Fruit fly (Drosophila melanogaster) whole organism, wandering third instar larva: ENCODE results near the gene Teh1.

Experiments
- Abd-B ChIP-seq: fragments of >200 bp; optimal IDR thresholded peaks from 2 replicates; lab custom pipeline; 2017; ENCODE audit warnings: missing biosample characterization, missing genetic modification characterization
- CG32264 ChIP-seq: fragments of 200-800 bp; sonication (Bioruptor generic); optimal IDR thresholded peaks from 2 replicates; lab custom pipeline; 2016; ENCODE audit warnings: missing biosample characterization, missing genetic modification characterization
- CG9705 ChIP-seq: fragments of 200-800 bp; sonication (Bioruptor generic); optimal IDR thresholded peaks from 2 replicates; lab custom pipeline; 2018; ENCODE audit warnings: missing biosample characterization, mild to moderate bottlenecking, missing genetic modification characterization
- CrebA ChIP-seq: fragments of 200-800 bp; sonication (Bioruptor generic); optimal IDR thresholded peaks from 2 replicates; lab custom pipeline; 2016; ENCODE audit warnings: missing biosample characterization, mild to moderate bottlenecking, missing genetic modification characterization, borderline replicate concordance
- HLH106 ChIP-seq: fragments of 200-800 bp; optimal IDR thresholded peaks from 3 replicates; lab custom pipeline; 2019; ENCODE audit warnings: missing biosample characterization, mild to moderate bottlenecking, missing genetic modification characterization, moderate library complexity
- Hr78 ChIP-seq: fragments of >200 bp; optimal IDR thresholded peaks from 2 replicates; lab custom pipeline; 2017; ENCODE audit warnings: missing biosample characterization, missing genetic modification characterization
- Hr83 ChIP-seq: fragments of 200-300 bp; sonication (Bioruptor generic); optimal IDR thresholded peaks from 2 replicates; lab custom pipeline; 2016; ENCODE audit warnings: missing biosample characterization, mild to moderate bottlenecking, missing genetic modification characterization, moderate library complexity; ENCODE audit not compliant: poor library complexity, severe bottlenecking
- Mio ChIP-seq: sonication (Bioruptor generic); optimal IDR thresholded peaks from 2 replicates; lab custom pipeline; 2016; ENCODE audit warnings: missing biosample characterization, missing genetic modification characterization
- Myc ChIP-seq: fragments of >200 bp; optimal IDR thresholded peaks from 2 replicates; lab custom pipeline; 2017
- Rel ChIP-seq, 2 experiments: fragments of 200-800 bp; sonication (Bioruptor generic) in 1 of 2; optimal IDR thresholded peaks; 2 replicates in 1 of 2; 3 replicates in 1 of 2; lab custom pipeline; 2016 to 2019; ENCODE audit warnings: mild to moderate bottlenecking in 2 of 2, missing biosample characterization in 2 of 2, missing genetic modification characterization in 2 of 2, moderate library complexity in 1 of 2
- Sp1 ChIP-seq: fragments of 200-800 bp; sonication (Bioruptor generic); optimal IDR thresholded peaks from 3 replicates; lab custom pipeline; 2019; ENCODE audit warnings: missing biosample characterization, mild to moderate bottlenecking, missing genetic modification characterization, moderate library complexity
- br ChIP-seq: fragments of 200-800 bp; sonication (Bioruptor generic); optimal IDR thresholded peaks from 2 replicates; lab custom pipeline; 2016; ENCODE audit warnings: missing biosample characterization, missing genetic modification characterization
- brk ChIP-seq: fragments of 200-800 bp; sonication (Bioruptor generic); optimal IDR thresholded peaks from 2 replicates; lab custom pipeline; 2016; ENCODE audit warnings: missing biosample characterization, mild to moderate bottlenecking, missing genetic modification characterization
- dmrt93B ChIP-seq: fragments of 200-800 bp; sonication (Bioruptor generic); optimal IDR thresholded peaks from 2 replicates; lab custom pipeline; 2018; ENCODE audit warnings: missing biosample characterization, mild to moderate bottlenecking, missing genetic modification characterization
- fru ChIP-seq: fragments of 200-800 bp; sonication (Bioruptor generic); optimal IDR thresholded peaks from 3 replicates; lab custom pipeline; 2016; ENCODE audit warnings: missing biosample characterization, mild to moderate bottlenecking, missing genetic modification characterization
- h ChIP-seq: fragments of 200-800 bp; sonication (Bioruptor generic); optimal IDR thresholded peaks from 3 replicates; lab custom pipeline; 2016; ENCODE audit warnings: missing biosample characterization, mild to moderate bottlenecking, missing genetic modification characterization
- lola ChIP-seq: fragments of >200 bp; optimal IDR thresholded peaks from 2 replicates; lab custom pipeline; 2017; ENCODE audit warnings: missing biosample characterization, missing genetic modification characterization
- pan ChIP-seq: fragments of >200 bp; optimal IDR thresholded peaks from 2 replicates; lab custom pipeline; 2017
- psq ChIP-seq: fragments of 200-800 bp; sonication (Bioruptor generic); optimal IDR thresholded peaks from 3 replicates; lab custom pipeline; 2017; ENCODE audit warnings: missing biosample characterization, mild to moderate bottlenecking, missing genetic modification characterization, moderate library complexity
- rgr ChIP-seq: fragments of 200-800 bp; sonication (Bioruptor generic); optimal IDR thresholded peaks from 3 replicates; lab custom pipeline; 2016; ENCODE audit warnings: missing biosample characterization, mild to moderate bottlenecking, missing genetic modification characterization
- sage ChIP-seq: fragments of 200-800 bp; sonication (Bioruptor generic); optimal IDR thresholded peaks from 2 replicates; lab custom pipeline; 2016; ENCODE audit warnings: missing biosample characterization, mild to moderate bottlenecking, missing genetic modification characterization
- sv ChIP-seq: fragments of 200-800 bp; sonication (Bioruptor generic); optimal IDR thresholded peaks from 3 replicates; lab custom pipeline; 2016; ENCODE audit warnings: missing biosample characterization, missing genetic modification characterization
- tai ChIP-seq: sonication (Bioruptor generic); optimal IDR thresholded peaks from 2 replicates; lab custom pipeline; 2016; ENCODE audit warnings: missing biosample characterization, missing genetic modification characterization
- woc ChIP-seq: sonication (Bioruptor generic); optimal IDR thresholded peaks from 2 replicates; lab custom pipeline; 2016; ENCODE audit warnings: missing biosample characterization, mild to moderate bottlenecking, missing genetic modification characterization

Gene Teh1

DNA sequence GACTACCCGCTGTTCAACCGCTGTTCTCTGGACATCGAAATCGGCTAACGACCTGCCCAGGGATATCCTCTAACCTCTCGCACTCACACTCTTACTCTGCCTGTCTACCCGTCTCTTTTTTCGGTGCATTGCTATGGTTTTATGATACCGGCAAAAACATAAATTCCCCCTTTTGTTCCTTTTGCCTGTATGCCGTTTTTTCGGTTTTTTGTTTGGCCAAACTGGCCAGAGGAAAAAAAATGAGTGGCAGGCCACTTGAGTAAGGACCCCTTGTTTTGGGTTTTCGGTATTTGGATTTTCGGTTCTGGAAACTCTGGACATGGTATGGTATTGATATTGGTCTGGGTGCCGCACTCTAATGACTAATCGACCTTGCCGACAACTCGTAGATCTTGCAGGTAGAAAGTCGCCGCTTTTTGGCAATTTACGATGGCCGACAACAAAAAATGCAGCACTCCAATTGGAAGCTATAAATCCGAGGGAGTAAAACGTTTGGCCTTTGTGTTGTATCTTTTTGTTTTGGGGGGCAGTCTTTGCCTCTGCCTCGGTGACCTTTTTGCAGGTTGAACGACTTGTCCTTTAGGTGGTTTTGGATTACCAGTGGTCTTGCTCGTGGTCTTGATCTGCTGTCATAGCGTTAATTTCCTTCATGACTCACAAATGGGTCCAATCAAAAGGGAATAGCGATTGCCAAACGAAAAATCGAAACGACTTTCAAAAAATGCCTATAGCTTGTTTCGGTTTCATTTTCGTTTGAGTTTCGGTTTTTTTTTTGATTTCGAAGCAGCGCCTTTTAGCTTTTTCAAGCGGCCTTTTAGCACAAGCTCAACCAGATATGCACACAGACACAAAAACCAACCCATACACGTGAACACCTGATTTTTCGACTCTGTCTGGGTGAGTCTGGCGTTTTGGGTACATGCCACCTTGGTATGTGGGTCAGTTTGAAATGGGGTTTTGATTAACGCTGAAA is 12.2 kb upstream of the Teh1 start:
- TF ChIP-seq psq (GFP tag; lab: Kevin White, UChicago) (peak; percentile 26), pan (lab: Kevin White, UChicago) (no peak), Rel (GFP tag; optimal IDR thresholded peaks at IDR 0.05; lab: Kevin White, UChicago) (no peak), Rel (tag; optimal IDR thresholded peaks at IDR 0.05; lab: Kevin White, UChicago) (peak; percentile 5), Hr78 (no peak)

dm6 chr3R:9879288-9879687 is 11.4 kb upstream of the Teh1 start:
- TF ChIP-seq dmrt93B (GFP tag; lab: Kevin White, UChicago) = no peak

DNA sequence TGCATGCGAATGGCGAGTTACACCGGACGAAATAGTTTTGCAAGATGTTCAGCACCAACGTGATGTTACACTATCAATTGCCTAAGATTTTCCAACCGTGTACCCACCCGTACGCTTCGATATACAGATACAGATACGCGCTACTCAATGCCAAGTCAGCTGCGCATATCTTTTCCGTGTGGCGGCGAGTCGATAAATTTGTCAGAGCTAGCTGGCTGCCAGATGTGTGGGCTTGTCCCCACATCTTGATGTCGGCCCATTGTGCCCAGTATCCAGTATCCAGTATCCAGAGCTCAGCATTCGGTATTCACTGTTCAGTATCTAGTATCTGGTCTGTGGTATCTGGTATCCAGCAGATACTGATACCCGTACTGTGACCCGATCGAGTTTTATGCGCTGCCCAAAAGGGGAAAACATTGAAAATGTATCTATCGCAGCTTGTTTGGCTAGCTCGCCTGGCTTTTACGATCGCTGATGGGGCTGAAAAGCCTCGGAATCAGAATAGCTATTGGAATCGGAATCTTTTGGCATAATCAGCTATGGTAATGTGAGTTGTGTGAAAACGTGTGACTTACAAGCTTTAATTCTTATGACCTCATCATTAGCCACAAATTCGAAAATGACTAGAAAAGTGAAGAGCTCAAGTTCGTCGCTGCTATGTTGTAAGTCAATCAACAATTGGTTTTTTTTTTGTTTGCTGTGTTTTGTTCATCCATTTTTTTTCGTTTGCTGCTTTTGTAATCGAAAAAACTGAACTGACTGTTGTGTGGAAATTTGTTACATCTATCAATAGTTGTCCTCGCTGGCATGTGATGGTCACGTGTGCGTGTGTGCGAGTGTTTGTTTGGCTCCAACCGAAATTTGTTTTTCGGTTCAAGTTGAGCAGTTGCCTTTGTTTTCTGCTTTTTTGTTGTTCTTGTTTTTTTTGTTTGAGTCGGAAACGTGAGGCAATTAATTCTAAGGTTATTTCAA is 10.4 kb upstream of the Teh1 start:
- TF ChIP-seq Rel (GFP tag; optimal IDR thresholded peaks at IDR 0.05; lab: Kevin White, UChicago) = no peak
- TF ChIP-seq Rel (tag; optimal IDR thresholded peaks at IDR 0.05; lab: Kevin White, UChicago) = no peak
- no peak for TF ChIP-seq h (GFP tag; lab: Kevin White, UChicago)

- TF ChIP-seq Abd-B (GFP tag; lab: Kevin White, UChicago) = no peak
- no peak for TF ChIP-seq Myc (lab: Kevin White, UChicago)
- TF ChIP-seq tai (GFP tag; lab: Kevin White, UChicago) = no peak
- TF ChIP-seq br = no peak
- no peak for TF ChIP-seq fru (GFP tag; lab: Kevin White, UChicago)
Measured at dm6 chr3R:9877153-9878025, 9.5 kb upstream of the Teh1 start.

DNA sequence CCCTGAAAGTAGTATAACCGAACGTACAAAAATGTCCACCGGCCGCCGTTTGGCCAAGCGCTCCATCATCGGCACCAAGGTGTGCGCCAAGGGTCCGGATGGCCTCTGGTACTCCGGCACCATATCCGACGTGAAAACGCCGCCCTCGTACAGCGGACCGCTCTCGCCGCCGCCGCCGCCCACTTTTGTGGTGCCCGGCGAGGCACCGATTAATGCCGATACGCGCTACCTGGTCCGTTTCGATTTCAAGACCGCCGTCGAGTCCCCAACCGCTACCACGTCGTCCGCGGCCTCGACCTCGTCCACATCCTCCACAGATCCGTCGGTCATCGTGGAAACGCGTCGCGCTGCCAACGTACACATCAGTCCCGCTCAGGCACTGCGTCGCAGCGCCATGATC is 7.7 kb upstream of the Teh1 start:
- TF ChIP-seq lola (GFP tag; lab: Kevin White, UChicago) = no peak
- no peak for TF ChIP-seq CrebA (GFP tag; lab: Kevin White, UChicago)
- TF ChIP-seq woc (GFP tag; lab: Kevin White, UChicago) = no peak
- TF ChIP-seq brk = no peak
- no peak for TF ChIP-seq Sp1 (GFP tag; lab: Kevin White, UChicago)
- TF ChIP-seq Mio (GFP tag; lab: Kevin White, UChicago) = no peak
- TF ChIP-seq CG32264 = no peak
- TF ChIP-seq fru (GFP tag; lab: Kevin White, UChicago) = no peak
- TF ChIP-seq Rel (GFP tag; optimal IDR thresholded peaks at IDR 0.05; lab: Kevin White, UChicago) = no peak
- no peak for TF ChIP-seq Rel (tag; optimal IDR thresholded peaks at IDR 0.05; lab: Kevin White, UChicago)
- TF ChIP-seq sage (GFP tag; lab: Kevin White, UChicago) = no peak
- no peak for TF ChIP-seq Abd-B (GFP tag; lab: Kevin White, UChicago)
- no peak for TF ChIP-seq rgr (GFP tag; lab: Kevin White, UChicago)
- TF ChIP-seq Hr83 = no peak
- TF ChIP-seq HLH106 = no peak
- TF ChIP-seq Myc (lab: Kevin White, UChicago) = no peak
- TF ChIP-seq tai (GFP tag; lab: Kevin White, UChicago) = no peak
- TF ChIP-seq CG9705 (GFP tag; lab: Kevin White, UChicago) = no peak
- TF ChIP-seq sv (GFP tag; lab: Kevin White, UChicago) = no peak
- TF ChIP-seq Hr78 = no peak
